Worm (Caenorhabditis elegans): ENCODE data around the gene T24C4.2.

T24C4.2 gene

ce11 chrIII:819313-819712, 50.5 kb downstream of the T24C4.2 start:
- TF ChIP-seq sea-1 (GFP tag; conservative IDR thresholded peaks at IDR 0.05) = no peak
- no peak for TF ChIP-seq tbx-37 (GFP tag; conservative IDR thresholded peaks at IDR 0.05)
- no peak for TF ChIP-seq ama-1 (optimal IDR thresholded peaks at IDR 0.05)
- no peak for TF ChIP-seq ceh-36 (tag; optimal IDR thresholded peaks at IDR 0.05)
